Worm (Caenorhabditis elegans) whole organism, L3 larva: Measurements from ENCODE around the gene C30B5.6.

Experiments
- R02D3.7 ChIP-seq: fragments of 150-350 bp; optimal IDR thresholded peaks from 2 replicates; lab custom pipeline; 2014; ENCODE audit warnings: missing biosample characterization, missing genetic modification characterization
- ZK546.5 ChIP-seq: sonication (generic microtip); optimal IDR thresholded peaks from 2 replicates; lab custom pipeline; 2017; ENCODE audit warnings: missing biosample characterization, missing genetic modification characterization
- aly-2 ChIP-seq: fragments of 150-350 bp; optimal IDR thresholded peaks from 2 replicates; lab custom pipeline; 2014; ENCODE audit warnings: missing biosample characterization, missing genetic modification characterization
- ceh-16 ChIP-seq: sonication (generic microtip); optimal IDR thresholded peaks from 2 replicates; lab custom pipeline; 2017; ENCODE audit warnings: missing biosample characterization, missing genetic modification characterization
- ceh-28 ChIP-seq: fragments of 150-350 bp; optimal IDR thresholded peaks from 2 replicates; lab custom pipeline; 2014; ENCODE audit warnings: missing biosample characterization, missing genetic modification reagents, missing genetic modification characterization
- ceh-82 ChIP-seq: fragments of 150-350 bp; optimal IDR thresholded peaks from 2 replicates; lab custom pipeline; 2014; ENCODE audit warnings: missing biosample characterization, missing genetic modification characterization
- egl-27 ChIP-seq: sonication (generic microtip); optimal IDR thresholded peaks from 4 replicates; lab custom pipeline; 2017; ENCODE audit warnings: missing biosample characterization, missing genetic modification reagents, missing genetic modification characterization
- egl-5 ChIP-seq: fragments of 150-350 bp; optimal IDR thresholded peaks from 2 replicates; lab custom pipeline; 2017; ENCODE audit warnings: missing biosample characterization, missing genetic modification reagents, missing genetic modification characterization, inconsistent platforms
- elt-1 ChIP-seq: fragments of 150-350 bp; optimal IDR thresholded peaks from 2 replicates; lab custom pipeline; 2014; ENCODE audit warnings: missing biosample characterization, missing genetic modification characterization
- elt-2 ChIP-seq: sonication (generic microtip); optimal IDR thresholded peaks from 2 replicates; lab custom pipeline; 2016; ENCODE audit warnings: missing genetic modification reagents, mild to moderate bottlenecking, missing genetic modification characterization, missing compliant biosample characterization
- elt-3 ChIP-seq, 3 experiments: fragments of 150-350 bp in 1 of 3; sonication (generic microtip) in 2 of 3; optimal IDR thresholded peaks; 2 replicates in 2 of 3; 4 replicates in 1 of 3; lab custom pipeline; 2014 to 2017; ENCODE audit warnings: missing biosample characterization in 3 of 3, missing genetic modification characterization in 3 of 3
- eor-1 ChIP-seq, 2 experiments: fragments of 150-350 bp; optimal IDR thresholded peaks; 2 replicates each; lab custom pipeline; 2014 to 2018; ENCODE audit warnings: missing biosample characterization in 2 of 2, missing genetic modification characterization in 2 of 2
- fkh-10 ChIP-seq: sonication (generic microtip); optimal IDR thresholded peaks from 2 replicates; lab custom pipeline; 2017; ENCODE audit warnings: missing biosample characterization, missing genetic modification reagents, missing genetic modification characterization
- fkh-2 ChIP-seq: fragments of 150-350 bp; optimal IDR thresholded peaks from 2 replicates; lab custom pipeline; 2014; ENCODE audit warnings: missing biosample characterization, missing genetic modification reagents, missing genetic modification characterization
- fos-1 ChIP-seq: fragments of 150-350 bp; optimal IDR thresholded peaks from 2 replicates; lab custom pipeline; 2014; ENCODE audit warnings: missing biosample characterization, missing genetic modification characterization
- hmg-11 ChIP-seq: sonication (generic microtip); optimal IDR thresholded peaks from 2 replicates; lab custom pipeline; 2016; ENCODE audit warnings: missing genetic modification characterization, missing compliant biosample characterization
- lin-15B ChIP-seq: fragments of 150-350 bp; optimal IDR thresholded peaks from 2 replicates; lab custom pipeline; 2014; ENCODE audit warnings: missing biosample characterization, missing genetic modification characterization
- lin-39 ChIP-seq: fragments of 150-350 bp; optimal IDR thresholded peaks from 2 replicates; lab custom pipeline; 2018; ENCODE audit warnings: missing biosample characterization, missing genetic modification reagents, missing genetic modification characterization
- lsy-12 ChIP-seq: sonication (generic microtip); optimal IDR thresholded peaks from 2 replicates; lab custom pipeline; 2016; ENCODE audit warnings: mild to moderate bottlenecking, missing genetic modification characterization, missing compliant biosample characterization
- mdl-1 ChIP-seq: fragments of 150-350 bp; optimal IDR thresholded peaks from 2 replicates; lab custom pipeline; 2014; ENCODE audit warnings: missing biosample characterization, missing genetic modification characterization
- mml-1 ChIP-seq: fragments of 150-350 bp; sonication (generic microtip); optimal IDR thresholded peaks from 3 replicates; lab custom pipeline; 2014; ENCODE audit warnings: missing biosample characterization, missing genetic modification characterization
- nfya-1 ChIP-seq: sonication (generic microtip); optimal IDR thresholded peaks from 2 replicates; lab custom pipeline; 2017; ENCODE audit warnings: missing genetic modification characterization, mild to moderate bottlenecking, missing compliant biosample characterization, antibody characterized with exemption, moderate library complexity; ENCODE audit not compliant: insufficient read depth
- nhr-11 ChIP-seq: fragments of 150-350 bp; optimal IDR thresholded peaks from 2 replicates; lab custom pipeline; 2014; ENCODE audit warnings: missing biosample characterization, missing genetic modification characterization
- nhr-12 ChIP-seq: fragments of 150-350 bp; optimal IDR thresholded peaks from 2 replicates; lab custom pipeline; 2014; ENCODE audit warnings: missing biosample characterization, missing genetic modification characterization
- nhr-237 ChIP-seq: fragments of 150-350 bp; optimal IDR thresholded peaks from 2 replicates; lab custom pipeline; 2014; ENCODE audit warnings: missing biosample characterization, missing genetic modification characterization
- nhr-25 ChIP-seq: sonication (generic microtip); optimal IDR thresholded peaks from 2 replicates; lab custom pipeline; 2017; ENCODE audit warnings: missing biosample characterization, missing genetic modification characterization
- nhr-43 ChIP-seq: sonication (generic microtip); optimal IDR thresholded peaks from 2 replicates; lab custom pipeline; 2016; ENCODE audit warnings: mild to moderate bottlenecking, missing genetic modification characterization, missing compliant biosample characterization; ENCODE audit not compliant: poor library complexity, severe bottlenecking
- nhr-67 ChIP-seq: fragments of 150-350 bp; optimal IDR thresholded peaks from 2 replicates; lab custom pipeline; 2014; ENCODE audit warnings: missing biosample characterization, missing genetic modification characterization
- nhr-77 ChIP-seq: fragments of 150-350 bp; optimal IDR thresholded peaks from 2 replicates; lab custom pipeline; 2014; ENCODE audit warnings: missing biosample characterization, missing genetic modification characterization
- pqm-1 ChIP-seq: fragments of 150-350 bp; optimal IDR thresholded peaks from 2 replicates; lab custom pipeline; 2017; ENCODE audit warnings: missing biosample characterization, missing genetic modification characterization, inconsistent platforms
- sea-2 ChIP-seq: fragments of 150-350 bp; sonication (generic microtip); optimal IDR thresholded peaks from 4 replicates; lab custom pipeline; 2014; ENCODE audit warnings: missing biosample characterization, missing genetic modification reagents, missing genetic modification characterization
- skn-1 ChIP-seq: fragments of 150-350 bp; optimal IDR thresholded peaks from 2 replicates; lab custom pipeline; 2014; ENCODE audit warnings: missing biosample characterization, missing genetic modification characterization
- snpc-4 ChIP-seq: fragments of 150-350 bp; optimal IDR thresholded peaks from 2 replicates; lab custom pipeline; 2014; ENCODE audit warnings: missing biosample characterization, missing genetic modification characterization
- tbx-2 ChIP-seq: sonication (generic microtip); optimal IDR thresholded peaks from 2 replicates; lab custom pipeline; 2016; ENCODE audit warnings: mild to moderate bottlenecking, missing genetic modification characterization, missing compliant biosample characterization
- unc-39 ChIP-seq: sonication (generic microtip); optimal IDR thresholded peaks from 4 replicates; lab custom pipeline; 2017; ENCODE audit warnings: missing biosample characterization, missing genetic modification characterization
- unc-62 ChIP-seq: fragments of 150-350 bp; sonication (generic microtip); optimal IDR thresholded peaks from 4 replicates; lab custom pipeline; 2014; ENCODE audit warnings: missing biosample characterization, missing genetic modification reagents, missing genetic modification characterization
- zag-1 ChIP-seq: fragments of 150-350 bp; optimal IDR thresholded peaks from 2 replicates; lab custom pipeline; 2014; ENCODE audit warnings: missing biosample characterization, missing genetic modification characterization
- ztf-11 ChIP-seq: fragments of 150-350 bp; optimal IDR thresholded peaks from 2 replicates; lab custom pipeline; 2014; ENCODE audit warnings: missing biosample characterization, missing genetic modification characterization
- ztf-4 ChIP-seq: fragments of 150-350 bp; optimal IDR thresholded peaks from 2 replicates; lab custom pipeline; 2014; ENCODE audit warnings: missing biosample characterization, missing genetic modification characterization

The C30B5.6 gene

ce11 chrII:6202910-6203309, 19.5 kb downstream of the C30B5.6 start, which contains the start of gene C30B5.17:
C30B5.17 (minus strand) TSS chrII:6203010.
- TF ChIP-seq fkh-2 (tag; lab: Kevin White, UChicago): no peak
- no peak for TF ChIP-seq lsy-12 (tag; lab: Kevin White, UChicago)
- no peak for TF ChIP-seq R02D3.7 (tag; lab: Kevin White, UChicago)
- TF ChIP-seq skn-1 (tag; lab: Kevin White, UChicago): no peak
- no peak for TF ChIP-seq zag-1
- no peak for TF ChIP-seq ztf-4 (tag; lab: Kevin White, UChicago)
- no peak for TF ChIP-seq pqm-1 (tag; lab: Kevin White, UChicago)
- TF ChIP-seq elt-1 (tag; lab: Kevin White, UChicago): no peak
- TF ChIP-seq, all 47 proteins: peak for 0

DNA sequence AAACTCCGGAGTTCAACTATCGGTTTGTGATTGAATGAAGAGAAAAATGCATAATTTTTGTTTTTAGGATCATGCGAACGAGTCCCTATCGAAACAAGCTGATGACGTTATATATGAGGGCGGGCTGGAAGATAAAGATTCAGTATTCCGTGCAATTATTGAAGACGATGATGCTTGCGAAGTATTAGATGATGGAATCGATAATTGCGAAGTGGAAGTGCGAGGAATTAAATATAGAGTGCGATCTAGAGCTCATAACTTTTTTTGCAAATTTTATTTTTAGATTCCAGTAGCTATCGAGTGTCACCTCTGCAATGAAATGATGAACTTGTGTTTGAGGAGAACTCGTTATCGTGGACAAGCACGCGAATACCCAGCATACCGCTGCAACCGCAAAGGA, 23.4 kb downstream of the C30B5.6 start:
- TF ChIP-seq fos-1: no peak
- TF ChIP-seq elt-3 (tag; optimal IDR thresholded peaks at IDR 0.05; lab: Kevin White, UChicago): no peak
- TF ChIP-seq ceh-28 (tag; lab: Kevin White, UChicago): no peak
- no peak for TF ChIP-seq ceh-16 (tag; lab: Kevin White, UChicago)
- no peak for TF ChIP-seq nhr-25 (tag; lab: Kevin White, UChicago)
- no peak for TF ChIP-seq unc-62
- TF ChIP-seq nfya-1 (tag; lab: Kevin White, UChicago): no peak
- no peak for TF ChIP-seq nhr-237 (tag; lab: Kevin White, UChicago)
- TF ChIP-seq fkh-2 (tag; lab: Kevin White, UChicago): no peak
- TF ChIP-seq nhr-11: no peak
- no peak for TF ChIP-seq nhr-67 (tag; lab: Kevin White, UChicago)
- no peak for TF ChIP-seq mml-1
- no peak for TF ChIP-seq nhr-12
- TF ChIP-seq elt-1 (tag; lab: Kevin White, UChicago): no peak
- no peak for TF ChIP-seq zag-1

ce11 chrII:6198468-6198867, 24.0 kb downstream of the C30B5.6 start, which contains the start of gene szy-4:
szy-4 (plus strand) TSS chrII:6198696.
- no peak for TF ChIP-seq ztf-4 (tag; lab: Kevin White, UChicago)
- no peak for TF ChIP-seq lsy-12 (tag; lab: Kevin White, UChicago)
- TF ChIP-seq tbx-2: no peak
- no peak for TF ChIP-seq fkh-2 (tag; lab: Kevin White, UChicago)
- no peak for TF ChIP-seq egl-5 (tag; lab: Kevin White, UChicago)
- no peak for TF ChIP-seq egl-27
- no peak for TF ChIP-seq ZK546.5 (tag; lab: Kevin White, UChicago)
- no peak for TF ChIP-seq lin-15B (tag; lab: Kevin White, UChicago)
- TF ChIP-seq unc-39: no peak
- TF ChIP-seq nhr-77 (tag; lab: Kevin White, UChicago): no peak
- no peak for TF ChIP-seq ceh-28 (tag; lab: Kevin White, UChicago)
- no peak for TF ChIP-seq pqm-1 (tag; lab: Kevin White, UChicago)
- no peak for TF ChIP-seq hmg-11 (tag; lab: Kevin White, UChicago)
- no peak for TF ChIP-seq ztf-11
- TF ChIP-seq ceh-82 (tag; lab: Kevin White, UChicago): no peak
- no peak for TF ChIP-seq nhr-11
- no peak for TF ChIP-seq unc-62
- no peak for TF ChIP-seq elt-1 (tag; lab: Kevin White, UChicago)

DNA sequence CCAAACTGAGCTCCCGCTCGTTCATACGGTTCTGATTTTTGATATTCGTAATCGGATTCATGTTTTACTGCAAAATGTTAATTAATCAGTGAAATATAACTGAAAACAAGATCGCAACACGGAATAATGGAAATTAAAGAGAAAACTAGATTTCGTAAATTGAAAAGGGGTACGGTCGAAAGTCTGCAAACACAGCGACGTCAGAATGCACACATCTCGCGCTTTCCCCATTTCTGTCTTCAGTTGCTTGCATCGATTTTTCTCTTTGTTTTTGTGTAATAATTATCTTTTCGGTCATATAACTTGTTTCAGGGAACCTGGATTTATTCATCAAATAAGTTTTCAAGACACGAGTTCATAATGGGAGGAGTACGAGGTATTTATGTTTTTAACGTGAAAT, 25.6 kb downstream of the C30B5.6 start, which contains the start of the genes rbmx-2 and C30B5.2:
TSS of gene rbmx-2 (minus strand) at position 74 of the 400 bp plus-strand sequence.
TSS of gene C30B5.2 (plus strand) at position 306 of the 400 bp plus-strand sequence.
- TF ChIP-seq nhr-12 (no peak), lin-15B (tag; lab: Kevin White, UChicago) (peak; percentile 16), nhr-11 (no peak), ceh-28 (tag; lab: Kevin White, UChicago) (no peak), aly-2 (tag; lab: Kevin White, UChicago) (no peak), mdl-1 (no peak), snpc-4 (tag; lab: Kevin White, UChicago) (no peak), ztf-11 (no peak), elt-1 (tag; lab: Kevin White, UChicago) (no peak), zag-1 (no peak), hmg-11 (tag; lab: Kevin White, UChicago) (peak; percentile 79), elt-2 (tag; lab: Kevin White, UChicago) (no peak), nhr-25 (tag; lab: Kevin White, UChicago) (peak; percentile 28), egl-5 (tag; lab: Kevin White, UChicago) (no peak), nhr-43 (tag; lab: Kevin White, UChicago) (peak; percentile 8), ZK546.5 (tag; lab: Kevin White, UChicago) (no peak), fkh-10 (GFP tag; lab: Kevin White, UChicago) (no peak), unc-39 (no peak), lin-39 (tag; lab: Kevin White, UChicago) (peak; percentile 44), skn-1 (tag; lab: Kevin White, UChicago) (no peak), tbx-2 (no peak), eor-1 (tag; optimal IDR thresholded peaks at IDR 0.05; lab: Kevin White, UChicago) (no peak), lsy-12 (tag; lab: Kevin White, UChicago) (no peak), ceh-82 (tag; lab: Kevin White, UChicago) (no peak), nhr-67 (tag; lab: Kevin White, UChicago) (no peak), sea-2 (GFP tag; lab: Kevin White, UChicago) (peak; percentile 15), fkh-2 (tag; lab: Kevin White, UChicago) (no peak)
